Worm (Caenorhabditis elegans) whole organism, L4 larva: ENCODE results near the gene ssl-1.

Experiments used
- F37D6.2 ChIP-seq: sonication (generic microtip); optimal IDR thresholded peaks from 2 replicates; lab custom pipeline; 2016; ENCODE audit warnings: mild to moderate bottlenecking, missing genetic modification characterization, missing compliant biosample characterization
- attf-4 ChIP-seq: sonication (generic microtip); optimal IDR thresholded peaks from 3 replicates; lab custom pipeline; 2017; ENCODE audit warnings: missing biosample characterization, missing genetic modification characterization
- egl-27 ChIP-seq: sonication (generic microtip); optimal IDR thresholded peaks from 3 replicates; lab custom pipeline; 2017; ENCODE audit warnings: missing biosample characterization, missing genetic modification reagents, missing genetic modification characterization
- mdl-1 ChIP-seq, 2 experiments: fragments of 150-350 bp in 1 of 2; sonication (generic microtip) in 1 of 2; optimal IDR thresholded peaks; 2 replicates each; lab custom pipeline; 2014 to 2017; ENCODE audit warnings: missing biosample characterization in 2 of 2, missing genetic modification characterization in 2 of 2
- mes-2 ChIP-seq: sonication (generic microtip); optimal IDR thresholded peaks from 2 replicates; lab custom pipeline; 2016; ENCODE audit warnings: missing genotype, mild to moderate bottlenecking, missing genetic modification characterization, missing compliant biosample characterization; ENCODE audit not compliant: poor library complexity, severe bottlenecking
- nhr-102 ChIP-seq: sonication (generic microtip); optimal IDR thresholded peaks from 2 replicates; lab custom pipeline; 2016; ENCODE audit warnings: mild to moderate bottlenecking, missing genetic modification characterization, moderate library complexity, missing compliant biosample characterization
- nhr-77 ChIP-seq: fragments of 150-350 bp; optimal IDR thresholded peaks from 2 replicates; lab custom pipeline; 2014; ENCODE audit warnings: missing biosample characterization, missing genetic modification characterization
- skn-1 ChIP-seq: fragments of 150-350 bp; optimal IDR thresholded peaks from 2 replicates; lab custom pipeline; 2014; ENCODE audit warnings: missing biosample characterization, missing genetic modification characterization
- tag-97 ChIP-seq: fragments of 200-800 bp; sonication (Bioruptor generic); IDR thresholded peaks from 2 replicates; pipeline ENCODE4 v1.3.6; 2022; ENCODE audit warnings: missing genetic modification characterization, missing compliant biosample characterization
- unc-130 ChIP-seq: sonication (generic microtip); optimal IDR thresholded peaks from 2 replicates; lab custom pipeline; 2016; ENCODE audit warnings: missing genetic modification reagents, missing genetic modification characterization, missing compliant biosample characterization
- zag-1 ChIP-seq: fragments of 150-350 bp; optimal IDR thresholded peaks from 2 replicates; lab custom pipeline; 2014; ENCODE audit warnings: missing biosample characterization, missing genetic modification characterization

DNA sequence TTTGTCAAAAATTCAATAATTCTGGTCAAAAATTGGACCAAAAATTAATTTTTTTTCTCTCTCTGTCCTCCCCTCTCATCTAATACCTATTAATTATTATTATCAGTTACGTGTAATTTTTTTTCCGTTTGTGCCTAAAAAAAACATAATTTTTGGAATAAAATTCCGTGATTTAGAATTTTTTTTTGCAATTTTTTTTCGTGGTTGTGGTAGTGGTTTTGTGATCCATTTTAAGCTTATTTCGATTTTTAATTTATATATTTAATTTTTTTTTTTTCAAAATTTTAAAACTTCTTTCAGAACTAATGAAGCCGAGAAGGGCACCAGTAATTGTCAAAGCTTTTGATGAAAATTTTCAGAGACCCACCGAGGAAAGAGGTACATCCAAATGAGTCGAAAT, 15.2 kb upstream of the ssl-1 start, which contains the start of gene sas-1:
- TF ChIP-seq mdl-1 (tag; optimal IDR thresholded peaks at IDR 0.05; lab: Kevin White, UChicago) (no peak), zag-1 (tag; lab: Kevin White, UChicago) (no peak), tag-97 (GFP tag; lab: Robert Waterston, UW) (no peak), mes-2 (no peak), nhr-102 (tag; lab: Kevin White, UChicago) (no peak), egl-27 (tag; lab: Kevin White, UChicago) (no peak), unc-130 (no peak), skn-1 (no peak), nhr-77 (tag; lab: Kevin White, UChicago) (no peak), attf-4 (tag; lab: Kevin White, UChicago) (no peak), F37D6.2 (tag; lab: Kevin White, UChicago) (no peak)
